Fruit fly (Drosophila melanogaster) whole organism, embryonic: ENCODE data around the gene lark.

ENCODE experiments used
- Abd-B ChIP-seq: fragments of 200-800 bp; sonication (Bioruptor generic); optimal IDR thresholded peaks from 2 replicates; lab custom pipeline; 2018; ENCODE audit warnings: missing biosample characterization, mild to moderate bottlenecking, missing genetic modification characterization, moderate library complexity
- Bdp1 ChIP-seq: fragments of 200-800 bp; sonication (Bioruptor generic); optimal IDR thresholded peaks from 3 replicates; lab custom pipeline; 2016; ENCODE audit warnings: missing biosample characterization, missing genetic modification characterization
- CG12071 ChIP-seq: fragments of 200-800 bp; sonication (Bioruptor generic); optimal IDR thresholded peaks from 3 replicates; lab custom pipeline; 2018; ENCODE audit warnings: missing biosample characterization, mild to moderate bottlenecking, missing genetic modification characterization
- CG12391 ChIP-seq: fragments of 200-800 bp; sonication (Bioruptor generic); optimal IDR thresholded peaks from 3 replicates; lab custom pipeline; 2018; ENCODE audit warnings: missing biosample characterization, mild to moderate bottlenecking, missing genetic modification characterization, moderate library complexity
- CG12942 ChIP-seq: fragments of 200-800 bp; sonication (Bioruptor generic); optimal IDR thresholded peaks from 3 replicates; lab custom pipeline; 2016; ENCODE audit warnings: missing biosample characterization, missing genetic modification characterization
- CG13296 ChIP-seq: fragments of 200-800 bp; sonication (Bioruptor generic); optimal IDR thresholded peaks from 3 replicates; lab custom pipeline; 2018; ENCODE audit warnings: missing biosample characterization, mild to moderate bottlenecking, missing genetic modification characterization
- CG15601 ChIP-seq: fragments of 200-800 bp; sonication (Bioruptor generic); optimal IDR thresholded peaks from 3 replicates; lab custom pipeline; 2019; ENCODE audit warnings: missing biosample characterization, mild to moderate bottlenecking, missing genetic modification characterization, moderate library complexity
- CG1603 ChIP-seq: fragments of 200-800 bp; sonication (Bioruptor generic); optimal IDR thresholded peaks from 2 replicates; lab custom pipeline; 2019; ENCODE audit warnings: missing biosample characterization, mild to moderate bottlenecking, missing genetic modification characterization, moderate library complexity
- CG17912 ChIP-seq: fragments of 200-800 bp; sonication (Bioruptor generic); optimal IDR thresholded peaks from 2 replicates; lab custom pipeline; 2018; ENCODE audit warnings: missing biosample characterization, mild to moderate bottlenecking, missing genetic modification characterization
- CG18476 ChIP-seq: fragments of 200-800 bp; sonication (Bioruptor generic); optimal IDR thresholded peaks from 2 replicates; lab custom pipeline; 2016; ENCODE audit warnings: missing biosample characterization, mild to moderate bottlenecking, missing genetic modification characterization
- CG18619 ChIP-seq: fragments of 200-800 bp; sonication (Bioruptor generic); optimal IDR thresholded peaks from 3 replicates; lab custom pipeline; 2017; ENCODE audit warnings: missing biosample characterization, mild to moderate bottlenecking, missing genetic modification characterization
- CG3065 ChIP-seq: fragments of 200-800 bp; sonication (Bioruptor generic); optimal IDR thresholded peaks from 2 replicates; lab custom pipeline; 2016; ENCODE audit warnings: missing biosample characterization, missing genetic modification characterization
- CG33213 ChIP-seq: fragments of 200-800 bp; sonication (Bioruptor generic); optimal IDR thresholded peaks from 3 replicates; lab custom pipeline; 2016; ENCODE audit warnings: missing biosample characterization, missing genetic modification characterization
- CG43689 ChIP-seq: fragments of 200-800 bp; sonication (Bioruptor generic); IDR thresholded peaks from 2 replicates; pipeline ENCODE4 v1.3.6; 2022; ENCODE audit warnings: missing biosample characterization, missing genetic modification characterization
- CG4424 ChIP-seq: fragments of 200-800 bp; sonication (Bioruptor generic); optimal IDR thresholded peaks from 3 replicates; lab custom pipeline; 2016; ENCODE audit warnings: missing biosample characterization, missing genetic modification characterization
- CG6175 ChIP-seq: fragments of 200-800 bp; sonication (Bioruptor generic); IDR thresholded peaks from 3 replicates; pipeline ENCODE4 v1.3.6; 2022; ENCODE audit warnings: missing biosample characterization, missing genetic modification characterization
- CG6272 ChIP-seq: fragments of 200-800 bp; sonication (Bioruptor generic); IDR thresholded peaks from 2 replicates; pipeline ENCODE4 v1.3.6; 2022; ENCODE audit warnings: missing biosample characterization, missing genetic modification characterization
- CG6654 ChIP-seq: fragments of 200-800 bp; sonication (Bioruptor generic); optimal IDR thresholded peaks from 2 replicates; lab custom pipeline; 2017; ENCODE audit warnings: missing biosample characterization, mild to moderate bottlenecking, missing genetic modification characterization
- CG6854 ChIP-seq: fragments of 200-800 bp; sonication (Bioruptor generic); optimal IDR thresholded peaks from 3 replicates; lab custom pipeline; 2017; ENCODE audit warnings: missing biosample characterization, mild to moderate bottlenecking, missing genetic modification characterization
- CG7271 ChIP-seq: fragments of 200-800 bp; sonication (Bioruptor generic); optimal IDR thresholded peaks from 2 replicates; lab custom pipeline; 2018; ENCODE audit warnings: missing biosample characterization, mild to moderate bottlenecking, missing genetic modification characterization, moderate library complexity
- CG8359 ChIP-seq: fragments of 200-800 bp; sonication (Bioruptor generic); optimal IDR thresholded peaks from 2 replicates; lab custom pipeline; 2017; ENCODE audit warnings: missing biosample characterization, mild to moderate bottlenecking, missing genetic modification characterization, borderline replicate concordance
- CG8924 ChIP-seq: fragments of 200-800 bp; optimal IDR thresholded peaks from 3 replicates; lab custom pipeline; 2019; ENCODE audit warnings: missing biosample characterization, mild to moderate bottlenecking, missing genetic modification characterization, moderate library complexity
- Dad ChIP-seq: fragments of 200-800 bp; sonication (Bioruptor generic); optimal IDR thresholded peaks from 3 replicates; lab custom pipeline; 2016; ENCODE audit warnings: missing biosample characterization, missing genetic modification characterization
- Dll ChIP-seq: fragments of 200-800 bp; sonication (Bioruptor generic); IDR thresholded peaks from 4 replicates; pipeline ENCODE4 v1.3.6; 2022; ENCODE audit warnings: missing biosample characterization, missing genetic modification characterization; ENCODE audit not compliant: partially characterized antibody
- Doc2 ChIP-seq: fragments of 200-800 bp; sonication (Bioruptor generic); IDR thresholded peaks from 2 replicates; pipeline ENCODE4 v1.3.6; 2022; ENCODE audit warnings: missing biosample characterization, missing genetic modification characterization
- Dref ChIP-seq: fragments of 200-800 bp; sonication (Bioruptor generic); IDR thresholded peaks from 2 replicates; pipeline ENCODE4 v1.3.6; 2022; ENCODE audit warnings: missing biosample characterization, missing genetic modification characterization
- Fer2 ChIP-seq: fragments of 200-800 bp; sonication (Bioruptor generic); optimal IDR thresholded peaks from 2 replicates; lab custom pipeline; 2018; ENCODE audit warnings: missing biosample characterization, mild to moderate bottlenecking, missing genetic modification characterization, moderate library complexity
- HLH4C ChIP-seq: fragments of 200-800 bp; sonication (Bioruptor generic); IDR thresholded peaks from 3 replicates; pipeline ENCODE4 v1.3.6; 2022; ENCODE audit warnings: missing biosample characterization, missing genetic modification characterization; ENCODE audit not compliant: partially characterized antibody
- HLHmδ ChIP-seq: fragments of 200-800 bp; sonication (Bioruptor generic); optimal IDR thresholded peaks from 2 replicates; lab custom pipeline; 2018; ENCODE audit warnings: missing biosample characterization, mild to moderate bottlenecking, missing genetic modification characterization, moderate library complexity
- Hmr ChIP-seq: fragments of 200-800 bp; sonication (Bioruptor generic); optimal IDR thresholded peaks from 3 replicates; lab custom pipeline; 2017; ENCODE audit warnings: mild to moderate bottlenecking, missing biosample characterization, missing genetic modification reagents, missing genetic modification characterization
- Sin3A ChIP-seq: fragments of >200 bp; optimal IDR thresholded peaks from 2 replicates; lab custom pipeline; 2018
- Ssrp ChIP-seq: fragments of 200-800 bp; sonication (Bioruptor generic); optimal IDR thresholded peaks from 2 replicates; lab custom pipeline; 2018; ENCODE audit warnings: missing biosample characterization, mild to moderate bottlenecking, missing genetic modification characterization, moderate library complexity
- Trl ChIP-seq, 3 experiments: fragments of >200 bp in 2 of 3; fragments of 200-800 bp in 1 of 3; sonication (Bioruptor generic) in 1 of 3; optimal IDR thresholded peaks; 2 replicates in 1 of 3; 3 replicates in 2 of 3; lab custom pipeline; 2016 to 2017; ENCODE audit warnings: missing biosample characterization in 1 of 3, missing genetic modification characterization in 1 of 3
- ac ChIP-seq: fragments of 200-800 bp; sonication (Bioruptor generic); optimal IDR thresholded peaks from 3 replicates; lab custom pipeline; 2017; ENCODE audit warnings: missing biosample characterization, mild to moderate bottlenecking, missing genetic modification characterization
- crp ChIP-seq, 2 experiments: fragments of 200-800 bp; sonication (Bioruptor generic); optimal IDR thresholded peaks; 2 replicates in 1 of 2; 3 replicates in 1 of 2; lab custom pipeline; 2017; ENCODE audit warnings: missing biosample characterization in 2 of 2, missing genetic modification characterization in 2 of 2, mild to moderate bottlenecking in 1 of 2, moderate library complexity in 1 of 2
- danr ChIP-seq: fragments of 200-800 bp; sonication (Bioruptor generic); IDR thresholded peaks from 2 replicates; pipeline ENCODE4 v1.3.6; 2022; ENCODE audit warnings: missing biosample characterization, missing genetic modification characterization
- grn ChIP-seq: fragments of 200-800 bp; sonication (Bioruptor generic); optimal IDR thresholded peaks from 3 replicates; lab custom pipeline; 2017; ENCODE audit warnings: missing biosample characterization, missing genetic modification characterization
- hbn ChIP-seq: fragments of 200-800 bp; sonication (Bioruptor generic); IDR thresholded peaks from 2 replicates; pipeline ENCODE4 v1.3.6; 2022; ENCODE audit warnings: missing biosample characterization, missing genetic modification characterization; ENCODE audit not compliant: partially characterized antibody
- inv ChIP-seq: fragments of 200-800 bp; sonication (Bioruptor generic); IDR thresholded peaks from 2 replicates; pipeline ENCODE4 v1.3.6; 2022; ENCODE audit warnings: missing biosample characterization, missing genetic modification characterization; ENCODE audit not compliant: partially characterized antibody
- nom ChIP-seq: fragments of 200-800 bp; sonication (Bioruptor generic); optimal IDR thresholded peaks from 2 replicates; lab custom pipeline; 2017; ENCODE audit warnings: missing biosample characterization, missing genetic modification characterization, mild to moderate bottlenecking, moderate library complexity, missing genetic modification reagents
- odd ChIP-seq: fragments of 200-800 bp; sonication (Bioruptor generic); optimal IDR thresholded peaks from 2 replicates; lab custom pipeline; 2017; ENCODE audit warnings: missing biosample characterization, mild to moderate bottlenecking, missing genetic modification characterization
- pnt ChIP-seq: fragments of 200-800 bp; sonication (Bioruptor generic); optimal IDR thresholded peaks from 3 replicates; lab custom pipeline; 2016; ENCODE audit warnings: missing biosample characterization, missing genetic modification characterization
- salm ChIP-seq: fragments of 200-800 bp; sonication (Bioruptor generic); optimal IDR thresholded peaks from 2 replicates; lab custom pipeline; 2018; ENCODE audit warnings: missing biosample characterization, mild to moderate bottlenecking, missing genetic modification characterization
- sc ChIP-seq, 3 experiments: fragments of >200 bp in 2 of 3; fragments of 200-800 bp in 1 of 3; sonication (Bioruptor generic) in 1 of 3; optimal IDR thresholded peaks; 2 replicates in 2 of 3; 3 replicates in 1 of 3; lab custom pipeline; 2017; ENCODE audit warnings: mild to moderate bottlenecking in 1 of 3, missing biosample characterization in 1 of 3, missing genetic modification characterization in 1 of 3, missing genetic modification reagents in 1 of 3
- sr ChIP-seq: fragments of 200-800 bp; sonication (Bioruptor generic); IDR thresholded peaks from 3 replicates; pipeline ENCODE4 v1.3.6; 2022; ENCODE audit warnings: missing biosample characterization, missing genetic modification characterization
- toy ChIP-seq: fragments of 200-800 bp; sonication (Bioruptor generic); IDR thresholded peaks from 2 replicates; pipeline ENCODE4 v1.3.6; 2022; ENCODE audit warnings: missing biosample characterization, missing genetic modification characterization
- usp ChIP-seq: fragments of >200 bp; optimal IDR thresholded peaks from 2 replicates; lab custom pipeline; 2017; ENCODE audit warnings: missing biosample characterization, missing genetic modification characterization
- z ChIP-seq: fragments of 200-800 bp; sonication (Bioruptor generic); IDR thresholded peaks from 3 replicates; pipeline ENCODE4 v1.3.6; 2022; ENCODE audit warnings: missing biosample characterization, missing genetic modification characterization
- zf30C ChIP-seq: fragments of 200-800 bp; sonication (Bioruptor generic); optimal IDR thresholded peaks from 3 replicates; lab custom pipeline; 2018; ENCODE audit warnings: missing biosample characterization, mild to moderate bottlenecking, missing genetic modification characterization
- zfh1 ChIP-seq: fragments of 200-800 bp; sonication (Bioruptor generic); IDR thresholded peaks from 3 replicates; pipeline ENCODE4 v1.3.6; 2022; ENCODE audit warnings: missing biosample characterization, missing genetic modification characterization

lark gene

dm6 chr3L:7323348-7323747, 15.7 kb upstream of the lark start, which contains the start of the genes RhoGEF4 and Rint1 (continued):
- TF ChIP-seq CG15601: peak; percentile 72
- TF ChIP-seq z (GFP tag; lab: Robert Waterston, UW): no peak
- TF ChIP-seq CG33213 (GFP tag; lab: Kevin White, UChicago): no peak
- no peak for TF ChIP-seq ac (GFP tag; lab: Kevin White, UChicago)
- TF ChIP-seq inv (GFP tag; lab: Robert Waterston, UW): no peak
- TF ChIP-seq CG8359: no peak
- TF ChIP-seq CG4424 (GFP tag; lab: Kevin White, UChicago): peak; percentile 61
- TF ChIP-seq HLHmδ (GFP tag; lab: Kevin White, UChicago): no peak
- TF ChIP-seq toy: no peak
- peak; percentile 15 for TF ChIP-seq Fer2 (tag; lab: Kevin White, UChicago)
- no peak for TF ChIP-seq Trl (optimal IDR thresholded peaks at IDR 0.05; lab: Kevin White, UChicago)
- peak; percentile 21 for TF ChIP-seq Trl (GFP tag; optimal IDR thresholded peaks at IDR 0.05; lab: Kevin White, UChicago)
- peak; percentile 61 for TF ChIP-seq Hmr
- TF ChIP-seq CG7271: no peak
- peak; percentile 73 for TF ChIP-seq CG6272 (GFP tag; lab: Robert Waterston, UW)
- peak; percentile 31 for TF ChIP-seq Dad
- no peak for TF ChIP-seq CG6175 (GFP tag; lab: Robert Waterston, UW)
- no peak for TF ChIP-seq hbn (GFP tag; lab: Robert Waterston, UW)
- TF ChIP-seq CG13296 (GFP tag; lab: Kevin White, UChicago): no peak
- TF ChIP-seq CG43689 (GFP tag; lab: Robert Waterston, UW): no peak
- peak; percentile 65; the same call in 1 of the 2 replicates for TF ChIP-seq danr (GFP tag; lab: Robert Waterston, UW)
- no peak for TF ChIP-seq grn (GFP tag; lab: Kevin White, UChicago)
- TF ChIP-seq CG17912 (GFP tag; lab: Kevin White, UChicago): no peak
- TF ChIP-seq Bdp1: peak; percentile 37
- no peak for TF ChIP-seq zf30C (GFP tag; lab: Kevin White, UChicago)
- TF ChIP-seq zfh1 (GFP tag; lab: Robert Waterston, UW): peak; percentile 85
- no peak for TF ChIP-seq CG6854 (GFP tag; lab: Kevin White, UChicago)
- TF ChIP-seq sr: no peak
- TF ChIP-seq CG1603: no peak
- peak; percentile 64 for TF ChIP-seq CG12942 (GFP tag; lab: Kevin White, UChicago)
- TF ChIP-seq CG18476 (GFP tag; lab: Kevin White, UChicago): peak; percentile 100
- no peak for TF ChIP-seq Doc2 (GFP tag; lab: Robert Waterston, UW)
- peak in 1 of 2 experiments; percentile 52 for TF ChIP-seq crp (GFP tag; optimal IDR thresholded peaks at IDR 0.05; lab: Kevin White, UChicago)
- peak; percentile 77 for TF ChIP-seq Abd-B (GFP tag; lab: Kevin White, UChicago)
- peak; percentile 62 for TF ChIP-seq CG18619 (GFP tag; lab: Kevin White, UChicago)
- peak; percentile 17 for TF ChIP-seq pnt (GFP tag; lab: Kevin White, UChicago)
- peak; percentile 32; the same call in 1 of the 2 replicates for TF ChIP-seq Dref (GFP tag; lab: Robert Waterston, UW)
- no peak for TF ChIP-seq odd
- no peak for TF ChIP-seq CG12071
- no peak for TF ChIP-seq CG6654 (GFP tag; lab: Kevin White, UChicago)
- peak; percentile 18 for TF ChIP-seq CG3065 (GFP tag; lab: Kevin White, UChicago)
- no peak for TF ChIP-seq usp (GFP tag; lab: Kevin White, UChicago)
- TF ChIP-seq Dll: no peak
- TF ChIP-seq Ssrp (tag; lab: Kevin White, UChicago): peak; percentile 76
- TF ChIP-seq CG12391 (tag; lab: Kevin White, UChicago): peak; percentile 86
- TF ChIP-seq nom: no peak
- no peak for TF ChIP-seq sc (optimal IDR thresholded peaks at IDR 0.05; lab: Kevin White, UChicago)
- peak; percentile 48 for TF ChIP-seq sc (GFP tag; optimal IDR thresholded peaks at IDR 0.05; lab: Kevin White, UChicago)
- no peak for TF ChIP-seq HLH4C (GFP tag; lab: Robert Waterston, UW)
- no peak for TF ChIP-seq salm (tag; lab: Kevin White, UChicago)
- TF ChIP-seq CG8924 (tag; lab: Kevin White, UChicago): peak; percentile 65
- TF ChIP-seq Sin3A (lab: Kevin White, UChicago): peak; percentile 87
